Worm (Caenorhabditis elegans) whole organism, L3 larva: ENCODE results near the gene oig-2.
A peak's percentile ranks its signal among the peaks of the same experiment; 100 is the strongest.

Experiments
- R02D3.7 ChIP-seq: fragments of 150-350 bp; optimal IDR thresholded peaks from 2 replicates; lab custom pipeline; 2014; ENCODE audit warnings: missing biosample characterization, missing genetic modification characterization
- ama-1 ChIP-seq: fragments of 150-350 bp; optimal IDR thresholded peaks from 2 replicates; lab custom pipeline; 2018
- ceh-16 ChIP-seq: sonication (generic microtip); optimal IDR thresholded peaks from 2 replicates; lab custom pipeline; 2017; ENCODE audit warnings: missing biosample characterization, missing genetic modification characterization
- ceh-82 ChIP-seq: fragments of 150-350 bp; optimal IDR thresholded peaks from 2 replicates; lab custom pipeline; 2014; ENCODE audit warnings: missing biosample characterization, missing genetic modification characterization
- daf-12 ChIP-seq: fragments of 150-350 bp; optimal IDR thresholded peaks from 2 replicates; lab custom pipeline; 2014; ENCODE audit warnings: missing biosample characterization, missing genetic modification reagents, missing genetic modification characterization
- egl-27 ChIP-seq: sonication (generic microtip); optimal IDR thresholded peaks from 4 replicates; lab custom pipeline; 2017; ENCODE audit warnings: missing biosample characterization, missing genetic modification reagents, missing genetic modification characterization
- egl-5 ChIP-seq: fragments of 150-350 bp; optimal IDR thresholded peaks from 2 replicates; lab custom pipeline; 2017; ENCODE audit warnings: missing biosample characterization, missing genetic modification reagents, missing genetic modification characterization, inconsistent platforms
- elt-2 ChIP-seq: sonication (generic microtip); optimal IDR thresholded peaks from 2 replicates; lab custom pipeline; 2016; ENCODE audit warnings: missing genetic modification reagents, mild to moderate bottlenecking, missing genetic modification characterization, missing compliant biosample characterization
- fkh-10 ChIP-seq: sonication (generic microtip); optimal IDR thresholded peaks from 2 replicates; lab custom pipeline; 2017; ENCODE audit warnings: missing biosample characterization, missing genetic modification reagents, missing genetic modification characterization
- fos-1 ChIP-seq: fragments of 150-350 bp; optimal IDR thresholded peaks from 2 replicates; lab custom pipeline; 2014; ENCODE audit warnings: missing biosample characterization, missing genetic modification characterization
- hmg-11 ChIP-seq: sonication (generic microtip); optimal IDR thresholded peaks from 2 replicates; lab custom pipeline; 2016; ENCODE audit warnings: missing genetic modification characterization, missing compliant biosample characterization
- jun-1 ChIP-seq: fragments of 150-350 bp; optimal IDR thresholded peaks from 2 replicates; lab custom pipeline; 2014; ENCODE audit warnings: missing biosample characterization, missing genetic modification reagents, missing genetic modification characterization
- lin-39 ChIP-seq: fragments of 150-350 bp; optimal IDR thresholded peaks from 2 replicates; lab custom pipeline; 2018; ENCODE audit warnings: missing biosample characterization, missing genetic modification reagents, missing genetic modification characterization
- mdl-1 ChIP-seq: fragments of 150-350 bp; optimal IDR thresholded peaks from 2 replicates; lab custom pipeline; 2014; ENCODE audit warnings: missing biosample characterization, missing genetic modification characterization
- nfya-1 ChIP-seq: sonication (generic microtip); optimal IDR thresholded peaks from 2 replicates; lab custom pipeline; 2017; ENCODE audit warnings: missing genetic modification characterization, mild to moderate bottlenecking, missing compliant biosample characterization, antibody characterized with exemption, moderate library complexity; ENCODE audit not compliant: insufficient read depth
- nhr-12 ChIP-seq: fragments of 150-350 bp; optimal IDR thresholded peaks from 2 replicates; lab custom pipeline; 2014; ENCODE audit warnings: missing biosample characterization, missing genetic modification characterization
- nhr-237 ChIP-seq: fragments of 150-350 bp; optimal IDR thresholded peaks from 2 replicates; lab custom pipeline; 2014; ENCODE audit warnings: missing biosample characterization, missing genetic modification characterization
- nhr-25 ChIP-seq: sonication (generic microtip); optimal IDR thresholded peaks from 2 replicates; lab custom pipeline; 2017; ENCODE audit warnings: missing biosample characterization, missing genetic modification characterization
- nhr-28 ChIP-seq: fragments of 150-350 bp; optimal IDR thresholded peaks from 2 replicates; lab custom pipeline; 2014; ENCODE audit warnings: missing biosample characterization, missing genetic modification characterization
- nhr-43 ChIP-seq: sonication (generic microtip); optimal IDR thresholded peaks from 2 replicates; lab custom pipeline; 2016; ENCODE audit warnings: mild to moderate bottlenecking, missing genetic modification characterization, missing compliant biosample characterization; ENCODE audit not compliant: poor library complexity, severe bottlenecking
- nhr-67 ChIP-seq: fragments of 150-350 bp; optimal IDR thresholded peaks from 2 replicates; lab custom pipeline; 2014; ENCODE audit warnings: missing biosample characterization, missing genetic modification characterization
- nhr-76 ChIP-seq: fragments of 150-350 bp; sonication (generic microtip); optimal IDR thresholded peaks from 5 replicates; lab custom pipeline; 2014; ENCODE audit warnings: missing biosample characterization, missing genetic modification characterization
- pha-4 ChIP-seq: fragments of 150-350 bp; optimal IDR thresholded peaks from 2 replicates; lab custom pipeline; 2014; ENCODE audit warnings: missing biosample characterization, missing genetic modification reagents, missing genetic modification characterization
- sea-2 ChIP-seq: fragments of 150-350 bp; sonication (generic microtip); optimal IDR thresholded peaks from 4 replicates; lab custom pipeline; 2014; ENCODE audit warnings: missing biosample characterization, missing genetic modification reagents, missing genetic modification characterization
- skn-1 ChIP-seq: fragments of 150-350 bp; optimal IDR thresholded peaks from 2 replicates; lab custom pipeline; 2014; ENCODE audit warnings: missing biosample characterization, missing genetic modification characterization
- tbx-2 ChIP-seq: sonication (generic microtip); optimal IDR thresholded peaks from 2 replicates; lab custom pipeline; 2016; ENCODE audit warnings: mild to moderate bottlenecking, missing genetic modification characterization, missing compliant biosample characterization
- unc-39 ChIP-seq: sonication (generic microtip); optimal IDR thresholded peaks from 4 replicates; lab custom pipeline; 2017; ENCODE audit warnings: missing biosample characterization, missing genetic modification characterization
- unc-62 ChIP-seq: fragments of 150-350 bp; sonication (generic microtip); optimal IDR thresholded peaks from 4 replicates; lab custom pipeline; 2014; ENCODE audit warnings: missing biosample characterization, missing genetic modification reagents, missing genetic modification characterization
- zag-1 ChIP-seq: fragments of 150-350 bp; optimal IDR thresholded peaks from 2 replicates; lab custom pipeline; 2014; ENCODE audit warnings: missing biosample characterization, missing genetic modification characterization
- ztf-4 ChIP-seq: fragments of 150-350 bp; optimal IDR thresholded peaks from 2 replicates; lab custom pipeline; 2014; ENCODE audit warnings: missing biosample characterization, missing genetic modification characterization

oig-2 gene

ce11 chrII:12996249-12996648 lies 11.7 kb downstream of the oig-2 start, which contains the start of gene hphd-1 (continued):
- TF ChIP-seq jun-1 (tag; lab: Kevin White, UChicago), result no peak
- no peak for TF ChIP-seq ama-1 (lab: Kevin White, UChicago)
- TF ChIP-seq nhr-43 (tag; lab: Kevin White, UChicago), result peak; percentile 84
- TF ChIP-seq, all 47 proteins: peak for 8

DNA sequence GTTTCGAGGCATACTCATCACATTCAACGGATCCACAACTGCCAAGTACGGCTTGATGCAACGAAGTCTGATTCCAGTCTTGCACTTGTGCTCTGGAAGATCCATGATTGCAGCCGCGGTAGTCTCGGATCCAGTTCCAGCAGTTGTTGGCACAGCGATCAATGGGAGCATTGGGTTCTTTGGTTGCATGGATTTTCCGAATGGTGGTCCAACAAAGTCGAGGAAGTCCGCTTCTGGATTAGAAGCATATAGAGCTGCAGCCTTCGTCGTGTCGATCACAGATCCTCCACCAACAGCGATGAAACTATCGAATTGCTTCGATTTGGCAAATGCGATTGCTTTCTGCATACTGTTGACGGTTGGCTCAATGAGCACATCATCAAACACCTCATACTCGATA lies 12.6 kb downstream of the oig-2 start:
- peak; percentile 61 for TF ChIP-seq ama-1 (lab: Kevin White, UChicago)
- TF ChIP-seq nhr-43 (tag; lab: Kevin White, UChicago), result no peak
- no peak for TF ChIP-seq mdl-1

- TF ChIP-seq lin-39 (no peak), nhr-237 (tag; lab: Kevin White, UChicago) (no peak), fkh-10 (GFP tag; lab: Kevin White, UChicago) (no peak), daf-12 (tag; lab: Kevin White, UChicago) (no peak), egl-27 (tag; lab: Kevin White, UChicago) (no peak), nhr-43 (tag; lab: Kevin White, UChicago) (peak; percentile 39), nhr-25 (tag; lab: Kevin White, UChicago) (no peak), ztf-4 (tag; lab: Kevin White, UChicago) (no peak), jun-1 (tag; lab: Kevin White, UChicago) (no peak), fos-1 (tag; lab: Kevin White, UChicago) (no peak), nhr-28 (tag; lab: Kevin White, UChicago) (no peak), hmg-11 (tag; lab: Kevin White, UChicago) (no peak), ama-1 (lab: Kevin White, UChicago) (peak; percentile 85), pha-4 (tag; lab: Kevin White, UChicago) (no peak), elt-2 (tag; lab: Kevin White, UChicago) (peak; percentile 25), zag-1 (tag; lab: Kevin White, UChicago) (no peak), skn-1 (tag; lab: Kevin White, UChicago) (no peak)
Observed at ce11 chrII:12994009-12994788, 13.8 kb downstream of the oig-2 start.

- TF ChIP-seq nhr-25 (tag; lab: Kevin White, UChicago) (no peak), ceh-16 (tag; lab: Kevin White, UChicago) (no peak), nhr-76 (tag; lab: Kevin White, UChicago) (no peak), unc-39 (tag; lab: Kevin White, UChicago) (no peak), unc-62 (GFP tag; lab: Kevin White, UChicago) (no peak), ceh-82 (tag; lab: Kevin White, UChicago) (no peak), egl-5 (no peak), nfya-1 (tag; lab: Kevin White, UChicago) (no peak), sea-2 (GFP tag; lab: Kevin White, UChicago) (no peak), jun-1 (tag; lab: Kevin White, UChicago) (no peak), nhr-67 (tag; lab: Kevin White, UChicago) (no peak), tbx-2 (tag; lab: Kevin White, UChicago) (no peak), fkh-10 (GFP tag; lab: Kevin White, UChicago) (no peak), elt-2 (tag; lab: Kevin White, UChicago) (no peak), pha-4 (tag; lab: Kevin White, UChicago) (no peak)
Observed at ce11 chrII:12992980-12993379, 15.0 kb downstream of the oig-2 start.

- TF ChIP-seq hmg-11 (tag; lab: Kevin White, UChicago) (no peak), lin-39 (no peak), nhr-25 (tag; lab: Kevin White, UChicago) (no peak), R02D3.7 (tag; lab: Kevin White, UChicago) (no peak), egl-27 (tag; lab: Kevin White, UChicago) (no peak), nhr-12 (tag; lab: Kevin White, UChicago) (no peak), sea-2 (GFP tag; lab: Kevin White, UChicago) (no peak), pha-4 (tag; lab: Kevin White, UChicago) (no peak)
Observed at ce11 chrII:12992193-12992592, 15.8 kb downstream of the oig-2 start.
